Fruit fly (Drosophila melanogaster) whole organism, prepupa: ENCODE results near the gene escl.

Experiments used
- CG11762 ChIP-seq: fragments of 200-800 bp; sonication (Bioruptor generic); optimal IDR thresholded peaks from 3 replicates; lab custom pipeline; 2016; ENCODE audit warnings: missing biosample characterization, missing genetic modification characterization; ENCODE audit not compliant: insufficient read depth
- CG11902 ChIP-seq: fragments of 200-800 bp; sonication (Bioruptor generic); optimal IDR thresholded peaks from 3 replicates; lab custom pipeline; 2016; ENCODE audit warnings: missing biosample characterization, missing genetic modification characterization
- CG32006 ChIP-seq: fragments of 200-800 bp; sonication (Bioruptor generic); optimal IDR thresholded peaks from 3 replicates; lab custom pipeline; 2017; ENCODE audit warnings: missing biosample characterization, mild to moderate bottlenecking, missing genetic modification characterization
- CG6854 ChIP-seq: fragments of 200-800 bp; sonication (Bioruptor generic); optimal IDR thresholded peaks from 2 replicates; lab custom pipeline; 2017; ENCODE audit warnings: missing biosample characterization, mild to moderate bottlenecking, missing genetic modification characterization
- Gug ChIP-seq: fragments of 200-800 bp; sonication (Bioruptor generic); IDR thresholded peaks from 2 replicates; pipeline ENCODE4 v1.3.6; 2022; ENCODE audit warnings: missing biosample characterization, missing genetic modification characterization
- Lpt ChIP-seq: fragments of 200-800 bp; sonication (Bioruptor generic); optimal IDR thresholded peaks from 3 replicates; lab custom pipeline; 2016; ENCODE audit warnings: missing biosample characterization, missing genetic modification characterization
- Met ChIP-seq: fragments of 200-800 bp; sonication (Bioruptor generic); optimal IDR thresholded peaks from 3 replicates; lab custom pipeline; 2016; ENCODE audit warnings: missing biosample characterization, missing genetic modification characterization
- Sox102F ChIP-seq: fragments of 200-800 bp; sonication (Bioruptor generic); optimal IDR thresholded peaks from 2 replicates; lab custom pipeline; 2016; ENCODE audit warnings: missing biosample characterization, mild to moderate bottlenecking, missing genetic modification characterization
- Sox15 ChIP-seq: fragments of 200-800 bp; sonication (Bioruptor generic); optimal IDR thresholded peaks from 3 replicates; lab custom pipeline; 2016; ENCODE audit warnings: missing biosample characterization, missing genetic modification characterization
- achi ChIP-seq: fragments of 200-800 bp; sonication (Bioruptor generic); optimal IDR thresholded peaks from 3 replicates; lab custom pipeline; 2016; ENCODE audit warnings: missing biosample characterization, missing genetic modification characterization
- dac ChIP-seq: fragments of 200-800 bp; sonication (Bioruptor generic); optimal IDR thresholded peaks from 2 replicates; lab custom pipeline; 2017; ENCODE audit warnings: missing biosample characterization, mild to moderate bottlenecking, missing genetic modification characterization
- fd85E ChIP-seq: fragments of 200-800 bp; sonication (Bioruptor generic); optimal IDR thresholded peaks from 3 replicates; lab custom pipeline; 2016; ENCODE audit warnings: missing biosample characterization, missing genetic modification characterization
- pdm3 ChIP-seq: fragments of 200-800 bp; sonication (Bioruptor generic); optimal IDR thresholded peaks from 3 replicates; lab custom pipeline; 2016; ENCODE audit warnings: missing biosample characterization, missing genetic modification characterization
- salr ChIP-seq, 2 experiments: fragments of 200-800 bp; sonication (Bioruptor generic); optimal IDR thresholded peaks; 3 replicates each; lab custom pipeline; 2016 to 2018; ENCODE audit warnings: missing biosample characterization in 2 of 2, missing genetic modification characterization in 2 of 2, mild to moderate bottlenecking in 1 of 2

dm6 chr2L:11989729-11990128, 998 bp upstream of the escl start, which contains the start of the genes zuc and dgt2:
- no peak for TF ChIP-seq CG11762 (GFP tag; lab: Kevin White, UChicago)
- no peak for TF ChIP-seq Met (GFP tag; lab: Kevin White, UChicago)
- no peak for TF ChIP-seq dac
- no peak for TF ChIP-seq Lpt (GFP tag; lab: Kevin White, UChicago)
- no peak for TF ChIP-seq CG32006 (GFP tag; lab: Kevin White, UChicago)
- TF ChIP-seq salr (GFP tag; optimal IDR thresholded peaks at IDR 0.05; lab: Kevin White, UChicago): no peak
- TF ChIP-seq pdm3 (GFP tag; lab: Kevin White, UChicago): no peak
- TF ChIP-seq CG6854: no peak
- no peak for TF ChIP-seq achi (GFP tag; lab: Kevin White, UChicago)
- TF ChIP-seq fd85E (GFP tag; lab: Kevin White, UChicago): no peak
- no peak for TF ChIP-seq Sox102F
- TF ChIP-seq Gug (GFP tag; lab: Robert Waterston, UW): no peak
- no peak for TF ChIP-seq CG11902 (GFP tag; lab: Kevin White, UChicago)
- TF ChIP-seq Sox15 (GFP tag; lab: Kevin White, UChicago): no peak
